Fruit fly (Drosophila melanogaster) S2 (cell line): ENCODE measurements around the gene HDAC6.

Experiments
- CG8478 ChIP-seq: fragments of >200 bp; optimal IDR thresholded peaks from 2 replicates; lab custom pipeline; 2018
- CTCF ChIP-seq, 2 experiments: fragments of >200 bp; optimal IDR thresholded peaks; 2 replicates each; lab custom pipeline; 2018

DNA sequence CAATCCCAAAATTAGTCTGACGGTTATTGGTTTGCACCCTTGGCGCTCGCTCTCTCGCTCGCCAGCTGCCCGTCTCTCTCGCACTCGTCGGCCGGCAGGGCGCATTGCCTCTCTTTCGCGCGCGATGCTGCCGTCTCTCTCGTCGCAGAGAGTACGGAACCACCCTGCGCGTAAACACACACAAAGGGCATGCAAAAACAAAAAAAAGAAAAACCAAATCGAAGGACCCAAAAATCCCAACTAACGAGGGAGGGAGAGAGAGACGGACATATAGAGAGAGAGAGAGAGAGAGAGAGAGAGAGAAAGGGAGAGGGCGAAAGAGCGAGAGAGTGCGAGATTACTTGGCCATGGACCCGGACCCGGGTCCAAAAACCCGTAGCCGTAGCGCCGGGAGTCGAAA lies 23.3 kb downstream of the HDAC6 start:
- no peak for TF ChIP-seq CG8478 (lab: Kevin White, UChicago)
- TF ChIP-seq CTCF (optimal IDR thresholded peaks at IDR 0.05; lab: Kevin White, UChicago): peak; percentile 16 to 35
